Worm (Caenorhabditis elegans) whole organism, L4 larva: ENCODE data around the gene W10C4.1.

Source experiments
- D1046.2 ChIP-seq: fragments of 200-800 bp; sonication (Bioruptor generic); IDR thresholded peaks from 2 replicates; pipeline ENCODE4 v1.3.6; 2022; ENCODE audit warnings: missing genetic modification characterization, missing compliant biosample characterization
- F49E8.2 ChIP-seq: sonication (generic microtip); optimal IDR thresholded peaks from 2 replicates; lab custom pipeline; 2016; ENCODE audit warnings: missing compliant biosample characterization, mild to moderate bottlenecking, missing genetic modification characterization, borderline replicate concordance
- Y105C5A.15 ChIP-seq: fragments of 200-800 bp; sonication (Bioruptor generic); IDR thresholded peaks from 2 replicates; pipeline ENCODE4 v1.3.6; 2022; ENCODE audit warnings: missing genetic modification characterization, missing compliant biosample characterization
- ZK337.2 ChIP-seq: fragments of 200-800 bp; sonication (Bioruptor generic); IDR thresholded peaks from 2 replicates; pipeline ENCODE4 v1.3.6; 2022; ENCODE audit warnings: missing genetic modification reagents, missing genetic modification characterization, missing compliant biosample characterization
- aha-1 ChIP-seq: fragments of 150-350 bp; peaks from one replicate; lab custom pipeline; 2014; ENCODE audit warnings: missing biosample characterization, missing genetic modification characterization
- aly-2 ChIP-seq: sonication (generic microtip); optimal IDR thresholded peaks from 2 replicates; lab custom pipeline; 2018; ENCODE audit warnings: missing biosample characterization, missing genetic modification characterization
- attf-4 ChIP-seq: sonication (generic microtip); optimal IDR thresholded peaks from 3 replicates; lab custom pipeline; 2017; ENCODE audit warnings: missing biosample characterization, missing genetic modification characterization
- ceh-28 ChIP-seq: fragments of 150-350 bp; optimal IDR thresholded peaks from 2 replicates; lab custom pipeline; 2014; ENCODE audit warnings: missing biosample characterization, missing genetic modification reagents, missing genetic modification characterization
- daf-16 ChIP-seq, 3 experiments: sonication (generic microtip); optimal IDR thresholded peaks; 2 replicates each; lab custom pipeline; 2016 to 2017; ENCODE audit warnings: missing genetic modification characterization in 3 of 3, missing genetic modification reagents in 3 of 3, mild to moderate bottlenecking in 2 of 3, missing compliant biosample characterization in 2 of 3, missing biosample characterization in 1 of 3, moderate library complexity in 1 of 3
- dmd-9 ChIP-seq: fragments of 200-800 bp; sonication (Bioruptor generic); IDR thresholded peaks from 2 replicates; pipeline ENCODE4 v1.3.6; 2022; ENCODE audit warnings: missing genetic modification reagents, missing genetic modification characterization, missing compliant biosample characterization
- duxl-1 ChIP-seq: sonication (generic microtip); optimal IDR thresholded peaks from 2 replicates; lab custom pipeline; 2016; ENCODE audit warnings: mild to moderate bottlenecking, missing genetic modification characterization, moderate library complexity, missing compliant biosample characterization; ENCODE audit not compliant: poor library complexity
- egl-27 ChIP-seq: sonication (generic microtip); optimal IDR thresholded peaks from 3 replicates; lab custom pipeline; 2017; ENCODE audit warnings: missing biosample characterization, missing genetic modification reagents, missing genetic modification characterization
- hlh-11 ChIP-seq: fragments of 200-800 bp; sonication (Bioruptor generic); optimal IDR thresholded peaks from 2 replicates; lab custom pipeline; 2018; ENCODE audit warnings: mild to moderate bottlenecking, missing genetic modification characterization, missing compliant biosample characterization
- jun-1 ChIP-seq: fragments of 150-350 bp; optimal IDR thresholded peaks from 2 replicates; lab custom pipeline; 2014; ENCODE audit warnings: missing biosample characterization, missing genetic modification reagents, missing genetic modification characterization
- lim-7 ChIP-seq: fragments of 200-800 bp; sonication (Bioruptor generic); IDR thresholded peaks from 2 replicates; pipeline ENCODE4 v1.3.6; 2022; ENCODE audit warnings: missing genetic modification characterization, missing compliant biosample characterization
- lin-38 ChIP-seq: fragments of 200-800 bp; sonication (Bioruptor generic); IDR thresholded peaks from 2 replicates; pipeline ENCODE4 v1.3.6; 2022; ENCODE audit warnings: missing genetic modification reagents, missing genetic modification characterization, missing compliant biosample characterization
- lin-39 ChIP-seq: fragments of 150-350 bp; optimal IDR thresholded peaks from 2 replicates; lab custom pipeline; 2014; ENCODE audit warnings: missing biosample characterization, missing genetic modification reagents, missing genetic modification characterization
- lsy-2 ChIP-seq, 2 experiments: fragments of 150-350 bp in 1 of 2; sonication (generic microtip) in 1 of 2; optimal IDR thresholded peaks; 2 replicates each; lab custom pipeline; 2014 to 2017; ENCODE audit warnings: missing biosample characterization in 2 of 2, missing genetic modification characterization in 2 of 2
- madf-9 ChIP-seq: fragments of 200-800 bp; sonication (Bioruptor generic); conservative IDR thresholded peaks from 2 replicates; pipeline ENCODE4 v1.3.6; 2022; ENCODE audit warnings: missing genetic modification reagents, missing genetic modification characterization, missing compliant biosample characterization
- mdl-1 ChIP-seq, 2 experiments: fragments of 150-350 bp in 1 of 2; sonication (generic microtip) in 1 of 2; optimal IDR thresholded peaks; 2 replicates each; lab custom pipeline; 2014 to 2017; ENCODE audit warnings: missing biosample characterization in 2 of 2, missing genetic modification characterization in 2 of 2
- mdt-29 ChIP-seq: fragments of 200-800 bp; sonication (Bioruptor generic); IDR thresholded peaks from 2 replicates; pipeline ENCODE4 v1.3.6; 2022; ENCODE audit warnings: missing genetic modification reagents, missing genetic modification characterization, missing compliant biosample characterization
- mxl-3 ChIP-seq: fragments of 200-800 bp; sonication (Bioruptor generic); optimal IDR thresholded peaks from 2 replicates; lab custom pipeline; 2018; ENCODE audit warnings: mild to moderate bottlenecking, missing genetic modification characterization, missing compliant biosample characterization
- nhr-10 ChIP-seq: fragments of 150-350 bp; optimal IDR thresholded peaks from 2 replicates; lab custom pipeline; 2014; ENCODE audit warnings: missing biosample characterization, missing genetic modification characterization
- nhr-102 ChIP-seq: sonication (generic microtip); optimal IDR thresholded peaks from 2 replicates; lab custom pipeline; 2016; ENCODE audit warnings: mild to moderate bottlenecking, missing genetic modification characterization, moderate library complexity, missing compliant biosample characterization
- nhr-111 ChIP-seq: fragments of 200-800 bp; sonication (Bioruptor generic); optimal IDR thresholded peaks from 2 replicates; lab custom pipeline; 2018; ENCODE audit warnings: mild to moderate bottlenecking, missing genetic modification characterization, missing compliant biosample characterization
- nhr-76 ChIP-seq: fragments of 150-350 bp; optimal IDR thresholded peaks from 2 replicates; lab custom pipeline; 2014; ENCODE audit warnings: missing biosample characterization, missing genetic modification characterization
- nhr-77 ChIP-seq: fragments of 150-350 bp; optimal IDR thresholded peaks from 2 replicates; lab custom pipeline; 2014; ENCODE audit warnings: missing biosample characterization, missing genetic modification characterization
- pha-4 ChIP-seq, 2 experiments: fragments of 150-350 bp in 1 of 2; fragments of 200-800 bp in 1 of 2; sonication (Bioruptor generic) in 1 of 2; IDR thresholded peaks in 1 of 2; optimal IDR thresholded peaks in 1 of 2; 2 replicates each; pipeline versions ENCODE4 v1.3.6 to Lab custom; 2014 to 2022; ENCODE audit warnings: missing genetic modification characterization in 2 of 2, missing genetic modification reagents in 2 of 2, missing biosample characterization in 1 of 2, missing compliant biosample characterization in 1 of 2
- pqm-1 ChIP-seq: sonication (generic microtip); optimal IDR thresholded peaks from 2 replicates; lab custom pipeline; 2017; ENCODE audit warnings: missing biosample characterization, missing genetic modification characterization
- rbr-2 ChIP-seq: sonication (generic microtip); optimal IDR thresholded peaks from 2 replicates; lab custom pipeline; 2016; ENCODE audit warnings: missing genotype, missing genetic modification characterization, missing compliant biosample characterization
- sdz-12 ChIP-seq: fragments of 200-800 bp; sonication (Bioruptor generic); optimal IDR thresholded peaks from 2 replicates; lab custom pipeline; 2018; ENCODE audit warnings: mild to moderate bottlenecking, missing genetic modification characterization, missing compliant biosample characterization
- snpc-1.2 ChIP-seq: fragments of 200-800 bp; sonication (Bioruptor generic); IDR thresholded peaks from 2 replicates; pipeline ENCODE4 v1.3.6; 2022; ENCODE audit warnings: missing genetic modification reagents, missing genetic modification characterization, missing compliant biosample characterization
- spr-1 ChIP-seq: sonication (generic microtip); optimal IDR thresholded peaks from 2 replicates; lab custom pipeline; 2016; ENCODE audit warnings: mild to moderate bottlenecking, missing genetic modification characterization, missing compliant biosample characterization
- unc-62 ChIP-seq, 3 experiments: fragments of 150-350 bp in 1 of 3; sonication (generic microtip); optimal IDR thresholded peaks in 2 of 3; peaks in 1 of 3; 1 replicate in 1 of 3; 2 replicates in 2 of 3; lab custom pipeline; 2014 to 2017; ENCODE audit warnings: missing biosample characterization in 3 of 3, missing genetic modification characterization in 3 of 3, missing genetic modification reagents in 3 of 3, missing genotype in 1 of 3
- vab-7 ChIP-seq: fragments of 200-800 bp; sonication (Bioruptor generic); IDR thresholded peaks from 2 replicates; pipeline ENCODE4 v1.3.6; 2022; ENCODE audit warnings: missing genetic modification reagents, missing genetic modification characterization, missing compliant biosample characterization

Gene W10C4.1

ce11 chrIII:207023-207422 is at the start of gene W10C4.1:
Gene W10C4.1 (minus strand): TSS chrIII:207123.
- TF ChIP-seq aha-1 (tag; lab: Kevin White, UChicago) (no peak), dmd-9 (GFP tag; lab: Robert Waterston, UW) (no peak), lin-39 (tag; lab: Kevin White, UChicago) (no peak), unc-62 (GFP tag; optimal IDR thresholded peaks at IDR 0.05 in 1 of 2; lab: Kevin White, UChicago) (no peak), unc-62 (tag; optimal IDR thresholded peaks at IDR 0.05; lab: Kevin White, UChicago) (no peak), F49E8.2 (tag; lab: Kevin White, UChicago) (no peak), nhr-10 (tag; lab: Kevin White, UChicago) (no peak), duxl-1 (tag; lab: Kevin White, UChicago) (no peak), egl-27 (no peak), ceh-28 (tag; lab: Kevin White, UChicago) (no peak), Y105C5A.15 (GFP tag; lab: Robert Waterston, UW) (no peak), pqm-1 (no peak), nhr-102 (tag; lab: Kevin White, UChicago) (no peak), mdt-29 (GFP tag; lab: Robert Waterston, UW) (no peak), aly-2 (tag; lab: Kevin White, UChicago) (no peak), jun-1 (tag; lab: Kevin White, UChicago) (no peak), rbr-2 (tag; lab: Kevin White, UChicago) (no peak), lsy-2 (tag; optimal IDR thresholded peaks at IDR 0.05; lab: Kevin White, UChicago) (no peak), vab-7 (no peak)

- TF ChIP-seq pha-4 (GFP tag; IDR thresholded peaks at IDR 0.05; lab: Robert Waterston, UW): no peak
- no peak for TF ChIP-seq pha-4 (tag; optimal IDR thresholded peaks at IDR 0.05; lab: Kevin White, UChicago)
- no peak for TF ChIP-seq mdt-29 (GFP tag; lab: Robert Waterston, UW)
- TF ChIP-seq mdl-1 (tag; optimal IDR thresholded peaks at IDR 0.05; lab: Kevin White, UChicago): no peak
- no peak for TF ChIP-seq mxl-3 (GFP tag; lab: Kevin White, UChicago)
- TF ChIP-seq spr-1: no peak
- TF ChIP-seq madf-9 (GFP tag; lab: Robert Waterston, UW): no peak
- TF ChIP-seq rbr-2 (tag; lab: Kevin White, UChicago): no peak
- no peak for TF ChIP-seq D1046.2 (GFP tag; lab: Robert Waterston, UW)
- no peak for TF ChIP-seq snpc-1.2 (GFP tag; lab: Robert Waterston, UW)
- no peak for TF ChIP-seq nhr-76 (tag; lab: Kevin White, UChicago)
- TF ChIP-seq hlh-11 (tag; lab: Kevin White, UChicago): no peak
- no peak for TF ChIP-seq nhr-77 (tag; lab: Kevin White, UChicago)
- TF ChIP-seq sdz-12 (GFP tag; lab: Kevin White, UChicago): no peak
- TF ChIP-seq daf-16 (GFP tag; optimal IDR thresholded peaks at IDR 0.05; lab: Kevin White, UChicago): no peak
- TF ChIP-seq daf-16 (tag; optimal IDR thresholded peaks at IDR 0.05; lab: Kevin White, UChicago): no peak
Measured at ce11 chrIII:254235-254634, 47.3 kb upstream of the W10C4.1 start, which contains the start of gene Y50D7A.3. Gene Y50D7A.3 (plus strand): TSS chrIII:254535.

DNA sequence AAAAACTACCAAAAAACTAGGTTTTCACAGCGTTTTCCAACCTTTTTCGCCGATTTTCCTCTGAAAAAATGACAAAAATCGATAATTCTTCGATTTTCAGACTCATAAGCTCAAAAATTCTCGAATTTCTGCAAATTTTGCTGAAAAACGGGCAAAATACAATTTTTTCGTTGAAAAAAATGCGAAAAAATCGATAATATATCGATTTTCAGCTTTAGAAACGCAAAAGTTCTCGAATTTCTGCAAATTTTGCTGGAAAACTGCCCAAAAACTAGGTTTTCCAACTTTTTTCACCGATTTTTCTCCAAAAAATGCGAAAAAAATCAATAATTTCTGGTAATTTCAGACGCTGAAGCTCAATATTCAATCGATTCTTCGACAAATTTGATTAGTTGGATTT is 44.5 kb upstream of the W10C4.1 start:
- TF ChIP-seq lim-7 (GFP tag; lab: Robert Waterston, UW): no peak
- peak; percentile 53 for TF ChIP-seq ceh-28 (tag; lab: Kevin White, UChicago)

DNA sequence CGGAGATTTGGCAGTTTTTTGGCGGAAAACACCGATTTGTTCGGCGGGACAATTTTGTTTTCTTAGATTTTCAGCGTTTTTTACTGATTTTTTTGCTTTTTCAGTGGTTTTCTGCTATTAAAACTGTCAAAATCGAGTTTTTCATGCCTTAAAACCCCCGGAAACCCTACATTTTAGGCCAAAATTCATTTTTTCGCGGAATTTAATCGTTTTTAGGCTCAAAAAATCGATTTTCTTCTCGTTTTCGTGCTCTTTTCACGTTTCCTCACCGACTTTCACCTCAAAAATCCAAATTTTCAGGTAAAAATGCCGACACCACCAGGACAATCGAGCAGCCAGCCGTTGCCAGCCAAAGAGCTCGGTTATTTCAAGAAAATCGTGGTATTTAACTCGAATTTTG is 28.6 kb upstream of the W10C4.1 start, which contains the start of gene hpo-29:
Gene hpo-29 (plus strand): TSS at position 301 of the 400 bp plus-strand sequence.
- TF ChIP-seq nhr-111 (GFP tag; lab: Kevin White, UChicago) (no peak), lin-38 (GFP tag; lab: Robert Waterston, UW) (no peak), ZK337.2 (GFP tag; lab: Robert Waterston, UW) (no peak), attf-4 (no peak), duxl-1 (tag; lab: Kevin White, UChicago) (no peak), egl-27 (no peak), madf-9 (GFP tag; lab: Robert Waterston, UW) (no peak)
